Fruit fly (Drosophila melanogaster): ENCODE results near the gene SMC3.

Gene SMC3

dm6 chrX:16607828-16608227, 14.6 kb upstream of the SMC3 start:
- TF ChIP-seq CG8478 (optimal IDR thresholded peaks at IDR 0.05) = no peak
- TF ChIP-seq CTCF (optimal IDR thresholded peaks at IDR 0.05) = no peak

DNA sequence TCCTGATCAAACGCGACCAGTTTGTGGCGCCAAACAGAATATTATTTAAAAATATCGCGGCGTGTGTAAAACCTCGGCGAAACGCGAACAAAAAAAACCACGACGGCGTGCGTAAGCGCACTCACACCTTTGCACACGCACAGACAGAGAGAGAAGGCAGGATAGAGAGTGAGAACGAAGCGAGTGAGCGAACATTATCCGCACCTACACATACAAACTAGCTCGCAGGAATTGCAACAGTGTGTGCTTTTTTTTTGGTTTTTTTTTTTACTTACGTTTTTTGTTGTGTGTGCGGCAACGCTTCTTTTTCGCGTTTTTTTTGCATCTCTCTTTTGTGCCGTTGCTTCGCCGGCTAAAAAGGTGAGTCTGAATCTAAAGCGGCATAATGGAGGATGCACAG, 6.5 kb upstream of the SMC3 start:
- no peak for TF ChIP-seq CG8478 (optimal IDR thresholded peaks at IDR 0.05)
- no peak for TF ChIP-seq CTCF (optimal IDR thresholded peaks at IDR 0.05)

- TF ChIP-seq CTCF (optimal IDR thresholded peaks at IDR 0.05) (no peak), CG8478 (optimal IDR thresholded peaks at IDR 0.05) (no peak)
These were observed 5.9 kb upstream of the SMC3 start, which contains the start of the genes CG9784 and Nup153 for dm6 chrX:16598978-16599664. CG9784 (minus strand) TSS chrX:16599215. Nup153 (plus strand) TSS chrX:16599241.

DNA sequence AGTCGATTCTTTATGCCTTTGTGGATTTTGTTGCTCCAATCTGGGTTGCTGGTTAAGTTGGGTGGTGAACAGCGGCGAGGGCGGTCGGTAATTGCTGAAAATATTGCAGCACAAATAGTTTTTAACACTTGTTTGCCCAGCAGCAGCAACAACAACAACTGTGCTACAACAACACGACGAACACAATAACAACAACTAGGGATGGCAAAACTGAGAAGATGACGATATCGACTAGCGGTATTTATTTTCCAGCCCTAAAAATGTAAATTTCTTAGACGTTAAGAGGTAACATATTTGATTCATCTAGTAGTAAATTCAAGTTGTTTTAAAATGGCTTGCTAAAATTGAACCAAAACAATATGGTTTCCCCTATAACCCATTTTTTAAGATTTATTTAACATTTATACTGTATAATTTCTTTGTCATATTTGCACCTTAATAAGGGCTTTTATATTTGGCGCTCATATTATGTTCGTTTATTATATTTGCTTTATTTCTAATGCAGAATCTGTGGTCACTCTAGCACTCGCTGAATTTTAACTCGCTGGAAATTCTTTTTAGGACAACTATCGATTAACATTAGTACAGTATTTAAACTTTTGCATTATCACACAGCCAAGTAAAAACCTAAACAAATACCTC, 5.2 kb upstream of the SMC3 start:
- TF ChIP-seq CTCF (optimal IDR thresholded peaks at IDR 0.05) = no peak
- TF ChIP-seq CG8478 (optimal IDR thresholded peaks at IDR 0.05) = no peak

DNA sequence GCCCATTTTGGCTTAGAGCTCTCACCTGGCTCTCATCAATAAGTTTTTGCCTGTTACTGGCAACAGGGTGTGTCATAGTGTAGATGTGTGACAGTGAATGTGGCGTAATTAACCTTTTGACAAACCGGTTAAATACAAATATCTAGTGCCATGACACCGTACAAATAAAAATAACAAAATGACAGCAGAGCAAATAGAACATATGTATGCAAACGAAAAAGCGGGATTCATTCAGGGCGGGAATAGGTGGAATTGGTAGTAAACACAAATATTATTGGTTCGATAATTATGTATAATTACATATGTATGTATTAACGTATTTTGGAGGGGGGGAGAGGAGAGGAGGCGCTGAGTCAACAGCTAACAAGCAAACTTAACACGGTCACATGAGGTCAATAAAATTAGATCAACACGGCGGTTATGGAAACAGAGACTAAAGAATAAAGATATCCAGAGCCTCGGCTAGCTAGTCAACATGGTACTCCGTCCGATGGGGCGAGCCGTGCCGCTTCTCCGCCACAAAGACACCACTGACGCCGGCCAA, 3.1 kb upstream of the SMC3 start:
- no peak for TF ChIP-seq CTCF (optimal IDR thresholded peaks at IDR 0.05)
- TF ChIP-seq CG8478 (optimal IDR thresholded peaks at IDR 0.05) = no peak

dm6 chrX:16595411-16595810, 2.2 kb upstream of the SMC3 start:
- TF ChIP-seq CG8478 (optimal IDR thresholded peaks at IDR 0.05) (no peak), CTCF (optimal IDR thresholded peaks at IDR 0.05) (no peak)

- no peak for TF ChIP-seq CTCF (optimal IDR thresholded peaks at IDR 0.05)
- no peak for TF ChIP-seq CG8478 (optimal IDR thresholded peaks at IDR 0.05)
These were observed 5.6 kb downstream of the SMC3 start, which contains the start of gene CG13014 for dm6 chrX:16587668-16588046. CG13014 (plus strand) TSS chrX:16587873.

DNA sequence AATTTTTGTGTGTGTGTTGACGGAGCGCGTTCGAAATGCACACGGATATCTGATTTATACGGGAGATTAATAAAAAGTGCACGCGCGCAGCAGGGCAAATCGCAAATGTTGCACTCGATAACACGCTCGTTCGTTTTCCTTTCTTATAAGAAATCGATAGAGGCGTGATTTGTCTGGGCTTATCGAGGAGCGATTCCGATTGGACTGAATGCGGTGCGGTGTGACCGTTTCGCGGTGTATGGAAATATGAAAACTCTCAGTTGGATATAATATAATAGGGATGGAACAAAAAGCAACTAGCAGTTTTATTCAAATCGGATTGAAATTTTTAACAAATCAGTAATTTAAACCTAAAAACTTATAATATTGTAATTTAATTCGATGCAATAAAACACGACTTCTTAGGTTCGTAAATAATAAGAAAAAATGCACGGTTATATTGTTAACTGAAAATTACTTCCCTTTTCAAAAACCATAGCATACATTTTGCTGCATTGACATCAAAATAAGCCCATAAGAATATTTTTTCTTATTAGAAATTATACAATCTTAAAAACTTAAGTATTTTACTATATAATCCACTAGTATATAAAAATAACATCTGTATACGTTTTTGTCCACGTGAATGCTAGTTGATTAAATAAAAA, 6.1 kb downstream of the SMC3 start, which contains the start of gene CanA-14F:
Gene CanA-14F (minus strand): TSS at position 152 of the 647 bp plus-strand sequence.
- TF ChIP-seq CG8478 (optimal IDR thresholded peaks at IDR 0.05) (no peak), CTCF (optimal IDR thresholded peaks at IDR 0.05) (no peak)

- no peak for TF ChIP-seq CG8478 (optimal IDR thresholded peaks at IDR 0.05)
- no peak for TF ChIP-seq CTCF (optimal IDR thresholded peaks at IDR 0.05)
These were observed 6.9 kb downstream of the SMC3 start for dm6 chrX:16586178-16586890.

DNA sequence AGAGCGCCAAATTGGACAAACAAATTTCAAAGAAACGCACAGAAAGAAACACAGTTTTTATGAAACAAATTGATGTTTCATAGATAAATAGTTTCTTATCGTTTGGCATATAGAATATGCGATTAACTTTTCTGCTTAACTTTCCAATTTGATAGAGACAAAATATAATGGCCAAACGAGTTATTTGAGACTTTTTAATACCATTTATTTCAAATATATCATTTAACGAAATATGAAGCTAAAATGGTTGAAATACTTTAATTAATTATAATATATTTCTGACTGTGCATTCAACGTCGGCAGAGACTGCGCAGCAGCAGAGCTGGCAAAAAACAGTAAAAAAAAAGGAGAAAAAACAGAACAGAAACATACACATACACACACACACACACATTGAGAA, 7.7 kb downstream of the SMC3 start:
- TF ChIP-seq CTCF (optimal IDR thresholded peaks at IDR 0.05) = no peak
- no peak for TF ChIP-seq CG8478 (optimal IDR thresholded peaks at IDR 0.05)

DNA sequence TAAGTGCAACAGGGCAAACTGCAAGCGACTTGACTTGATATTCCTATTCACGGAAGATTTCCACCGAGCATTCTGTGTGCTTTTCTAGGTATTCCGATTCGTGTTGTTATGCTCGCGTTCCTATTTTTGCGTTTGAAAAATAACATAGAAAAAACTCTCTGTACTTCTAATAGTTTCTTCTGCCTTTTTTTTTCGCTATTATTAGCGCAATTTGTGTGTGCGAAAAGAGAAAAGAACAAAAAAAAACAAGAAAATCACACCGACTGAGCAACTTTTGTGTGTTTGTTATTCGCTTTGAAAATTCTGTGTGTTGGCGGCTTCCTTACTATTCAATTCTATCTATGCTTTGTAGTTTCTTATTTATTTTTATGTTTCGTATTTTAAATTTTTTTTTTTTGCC, 9.5 kb downstream of the SMC3 start:
- no peak for TF ChIP-seq CG8478 (optimal IDR thresholded peaks at IDR 0.05)
- TF ChIP-seq CTCF (optimal IDR thresholded peaks at IDR 0.05) = no peak

dm6 chrX:16582145-16582544, 11.1 kb downstream of the SMC3 start:
- TF ChIP-seq CG8478 (optimal IDR thresholded peaks at IDR 0.05) (no peak), CTCF (optimal IDR thresholded peaks at IDR 0.05) (no peak)

- TF ChIP-seq CG8478 (optimal IDR thresholded peaks at IDR 0.05) = no peak
- no peak for TF ChIP-seq CTCF (optimal IDR thresholded peaks at IDR 0.05)
These were observed 11.5 kb downstream of the SMC3 start for dm6 chrX:16581703-16582102.

DNA sequence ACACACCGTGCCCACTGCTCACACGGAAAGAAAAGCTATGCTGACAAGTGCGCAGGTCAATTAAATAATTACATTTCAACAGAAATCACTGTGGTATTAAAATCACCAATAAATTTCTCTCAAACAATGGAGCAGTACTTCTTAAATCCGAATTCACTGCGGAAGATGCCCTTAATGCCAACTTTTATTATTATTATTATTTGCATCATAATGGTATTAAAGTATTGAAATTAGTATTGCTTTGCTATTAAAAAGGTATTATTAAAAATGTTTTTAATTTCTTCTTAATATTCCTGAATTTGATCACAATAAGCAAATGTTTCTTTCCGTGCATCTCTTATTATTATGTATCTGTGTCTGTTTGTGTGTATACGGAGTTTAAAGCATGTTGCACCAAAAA, 13.3 kb downstream of the SMC3 start:
- TF ChIP-seq CG8478 (optimal IDR thresholded peaks at IDR 0.05) = no peak
- TF ChIP-seq CTCF (optimal IDR thresholded peaks at IDR 0.05) = no peak

DNA sequence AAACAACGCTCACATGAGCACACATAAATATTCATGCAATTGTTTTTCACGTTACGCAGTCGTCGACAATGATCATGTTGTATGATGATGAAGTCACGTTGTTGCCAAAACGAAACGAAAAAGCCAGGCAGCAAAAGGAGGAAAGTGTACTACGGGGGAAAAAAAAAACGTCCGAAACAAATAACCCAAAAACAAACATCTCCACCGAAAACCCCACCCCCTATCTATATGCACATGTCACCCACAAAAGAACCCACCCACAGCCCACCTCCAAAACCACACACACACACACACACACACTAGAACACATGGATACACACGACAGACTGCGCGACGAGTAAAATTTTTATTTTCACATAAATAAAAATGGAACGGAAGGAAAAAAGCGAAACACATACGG, 18.1 kb downstream of the SMC3 start:
- TF ChIP-seq CTCF (optimal IDR thresholded peaks at IDR 0.05) (no peak), CG8478 (optimal IDR thresholded peaks at IDR 0.05) (no peak)

All from S2 (cell line).